Worm (Caenorhabditis elegans): Measurements from ENCODE around the gene flp-1.
A peak's percentile ranks its signal among the peaks of the same experiment; 100 is the strongest.

The flp-1 gene

DNA sequence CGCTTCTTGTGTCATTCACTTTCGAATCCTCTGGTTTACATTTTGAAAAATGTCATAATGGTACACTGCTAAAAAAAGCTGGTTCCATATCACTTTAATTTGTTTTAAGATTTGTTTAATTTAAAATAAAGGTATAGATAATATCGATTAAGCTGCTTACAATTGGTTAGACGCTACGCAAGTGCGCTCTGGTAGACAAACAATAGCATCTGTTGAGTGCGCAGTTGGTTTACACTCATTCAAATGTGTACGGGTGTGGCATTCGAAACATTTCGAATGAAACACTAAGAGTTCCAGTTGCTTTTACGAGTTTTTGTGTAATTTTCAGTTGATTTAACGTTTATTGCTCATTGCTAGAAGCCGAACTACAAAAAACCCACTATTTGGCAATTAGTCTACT, 37.0 kb upstream of the flp-1 start (continued):
- no peak for TF ChIP-seq mml-1 (tag; optimal IDR thresholded peaks at IDR 0.05)
- TF ChIP-seq egl-27 (tag; optimal IDR thresholded peaks at IDR 0.05): no peak
- TF ChIP-seq nhr-28 (tag; optimal IDR thresholded peaks at IDR 0.05): no peak
- no peak for TF ChIP-seq skn-1 (tag; optimal IDR thresholded peaks at IDR 0.05)
- TF ChIP-seq unc-62 (GFP tag; optimal IDR thresholded peaks at IDR 0.05): no peak
- TF ChIP-seq daf-12 (tag; optimal IDR thresholded peaks at IDR 0.05): no peak

DNA sequence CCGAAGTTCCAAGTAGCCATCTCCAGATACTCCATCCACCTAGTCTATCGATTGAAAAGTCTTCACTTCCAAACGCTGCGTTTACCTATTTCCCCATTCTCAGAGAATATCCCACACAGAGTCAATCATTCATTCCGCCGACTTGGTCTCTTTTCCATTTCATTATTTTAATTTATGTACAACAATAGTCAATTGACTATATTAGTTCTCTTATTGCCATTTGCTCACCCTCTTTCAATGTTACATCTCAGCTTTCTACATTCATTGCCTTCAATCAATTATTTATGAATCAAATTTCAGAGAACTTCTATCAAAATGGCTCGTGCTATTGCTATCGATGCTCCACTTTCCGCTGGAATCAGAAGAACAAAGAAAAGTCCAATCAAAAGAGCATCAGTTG, 35.9 kb upstream of the flp-1 start, which contains the start of gene aly-1:
aly-1 (plus strand) TSS at position 301 of the 400 bp plus-strand sequence.
- no peak for TF ChIP-seq unc-39 (tag; optimal IDR thresholded peaks at IDR 0.05)

DNA sequence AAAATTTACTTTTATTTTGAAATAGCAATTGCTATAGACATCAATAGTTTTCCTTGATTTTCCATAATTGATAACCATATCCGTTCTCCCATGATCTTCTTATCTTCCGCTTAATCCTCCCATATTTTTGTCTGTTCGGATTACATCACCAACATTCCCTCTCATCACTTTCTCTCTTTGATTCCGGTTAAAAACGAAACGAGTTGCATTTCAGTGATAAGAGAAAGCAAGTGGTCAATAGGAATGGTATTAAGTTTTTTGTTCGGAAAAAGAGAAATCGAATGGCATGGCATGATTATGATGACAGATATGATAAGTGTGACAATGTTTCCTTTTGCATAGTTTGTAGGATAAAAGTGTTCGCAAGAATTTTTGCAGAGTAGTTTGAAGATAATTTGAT, 32.5 kb upstream of the flp-1 start:
- TF ChIP-seq lsy-12 (tag; optimal IDR thresholded peaks at IDR 0.05) (no peak), daf-12 (tag; optimal IDR thresholded peaks at IDR 0.05) (no peak), ceh-16 (tag; optimal IDR thresholded peaks at IDR 0.05) (no peak), hmg-11 (tag; optimal IDR thresholded peaks at IDR 0.05) (no peak), ceh-28 (tag; optimal IDR thresholded peaks at IDR 0.05) (no peak), sea-2 (GFP tag; optimal IDR thresholded peaks at IDR 0.05) (no peak), elt-2 (tag; optimal IDR thresholded peaks at IDR 0.05) (peak; percentile 71), fkh-2 (tag; optimal IDR thresholded peaks at IDR 0.05) (no peak), egl-5 (tag; optimal IDR thresholded peaks at IDR 0.05) (no peak), elt-3 (tag; optimal IDR thresholded peaks at IDR 0.05) (peak in 2 of 3 experiments; percentile 20 to 65), nhr-67 (tag; optimal IDR thresholded peaks at IDR 0.05) (no peak), nhr-25 (tag; optimal IDR thresholded peaks at IDR 0.05) (no peak), snpc-4 (tag; optimal IDR thresholded peaks at IDR 0.05) (no peak), ztf-4 (tag; optimal IDR thresholded peaks at IDR 0.05) (no peak), mml-1 (tag; optimal IDR thresholded peaks at IDR 0.05) (no peak), egl-27 (tag; optimal IDR thresholded peaks at IDR 0.05) (no peak), ZK546.5 (tag; optimal IDR thresholded peaks at IDR 0.05) (no peak), ceh-82 (tag; optimal IDR thresholded peaks at IDR 0.05) (no peak), fos-1 (tag; optimal IDR thresholded peaks at IDR 0.05) (no peak), nhr-77 (tag; optimal IDR thresholded peaks at IDR 0.05) (no peak), nhr-23 (tag; optimal IDR thresholded peaks at IDR 0.05) (no peak), nhr-76 (tag; optimal IDR thresholded peaks at IDR 0.05) (no peak), nhr-12 (tag; optimal IDR thresholded peaks at IDR 0.05) (no peak), nhr-43 (tag; optimal IDR thresholded peaks at IDR 0.05; ENCODE audit: poor library complexity, severe bottlenecking) (peak; percentile 58), skn-1 (tag; optimal IDR thresholded peaks at IDR 0.05) (no peak), elt-1 (tag; optimal IDR thresholded peaks at IDR 0.05) (no peak), pqm-1 (tag; optimal IDR thresholded peaks at IDR 0.05) (peak; percentile 45), nhr-28 (tag; optimal IDR thresholded peaks at IDR 0.05) (no peak), zag-1 (tag; optimal IDR thresholded peaks at IDR 0.05) (no peak), aly-2 (tag; optimal IDR thresholded peaks at IDR 0.05) (no peak)

- TF ChIP-seq pha-4 (tag; optimal IDR thresholded peaks at IDR 0.05) (peak; percentile 53), nhr-77 (tag; optimal IDR thresholded peaks at IDR 0.05) (no peak), ama-1 (optimal IDR thresholded peaks at IDR 0.05) (no peak), R02D3.7 (tag; optimal IDR thresholded peaks at IDR 0.05) (no peak)
These were observed 30.4 kb upstream of the flp-1 start for ce11 chrIV:9114078-9114477.

ce11 chrIV:9116452-9116851, 28.1 kb upstream of the flp-1 start:
- TF ChIP-seq aly-2 (tag; optimal IDR thresholded peaks at IDR 0.05) (no peak), elt-2 (tag; optimal IDR thresholded peaks at IDR 0.05) (peak; percentile 66), fkh-2 (tag; optimal IDR thresholded peaks at IDR 0.05) (no peak), nhr-25 (tag; optimal IDR thresholded peaks at IDR 0.05) (no peak), lsy-12 (tag; optimal IDR thresholded peaks at IDR 0.05) (no peak), unc-62 (GFP tag; optimal IDR thresholded peaks at IDR 0.05) (no peak), pha-4 (tag; optimal IDR thresholded peaks at IDR 0.05) (peak; percentile 35), hmg-11 (tag; optimal IDR thresholded peaks at IDR 0.05) (no peak), jun-1 (tag; optimal IDR thresholded peaks at IDR 0.05) (no peak), ceh-9 (tag; optimal IDR thresholded peaks at IDR 0.05) (no peak)
